Worm (Caenorhabditis elegans): ENCODE results near the gene F47E1.4.

ce11 chrX:9105888-9106287 is 43.3 kb downstream of the F47E1.4 start:
- TF ChIP-seq K09A11.1 (tag; optimal IDR thresholded peaks at IDR 0.05; ENCODE audit: insufficient read depth): no peak
- no peak for TF ChIP-seq gmeb-2 (tag; optimal IDR thresholded peaks at IDR 0.05)
- TF ChIP-seq K02D7.2 (tag; optimal IDR thresholded peaks at IDR 0.05): no peak
- no peak for TF ChIP-seq tbx-2 (tag; optimal IDR thresholded peaks at IDR 0.05)
- TF ChIP-seq pat-9 (tag; optimal IDR thresholded peaks at IDR 0.05): no peak
- TF ChIP-seq nfya-1 (tag; optimal IDR thresholded peaks at IDR 0.05): no peak
- TF ChIP-seq hlh-15 (tag; optimal IDR thresholded peaks at IDR 0.05): no peak
- no peak for TF ChIP-seq ama-1 (optimal IDR thresholded peaks at IDR 0.05)
- TF ChIP-seq lim-6 (tag; optimal IDR thresholded peaks at IDR 0.05): no peak
- TF ChIP-seq dve-1 (tag; optimal IDR thresholded peaks at IDR 0.05): no peak
- no peak for TF ChIP-seq T23F11.4 (GFP tag; optimal IDR thresholded peaks at IDR 0.05)
- TF ChIP-seq hlh-13 (GFP tag; optimal IDR thresholded peaks at IDR 0.05): no peak
- no peak for TF ChIP-seq pag-3 (tag; optimal IDR thresholded peaks at IDR 0.05; ENCODE audit: borderline replicate concordance)

All from whole organism, late embryonic.